Fruit fly (Drosophila melanogaster) whole organism, embryonic: ENCODE measurements around the gene CG43915.
A peak's percentile ranks its signal among the peaks of the same experiment; 100 is the strongest.

Source experiments
- CG5245 ChIP-seq: fragments of 200-800 bp; sonication (Bioruptor generic); optimal IDR thresholded peaks from 3 replicates; lab custom pipeline; 2016; ENCODE audit warnings: missing biosample characterization, missing genetic modification characterization
- CG6254 ChIP-seq: fragments of 200-800 bp; sonication (Bioruptor generic); optimal IDR thresholded peaks from 3 replicates; lab custom pipeline; 2017; ENCODE audit warnings: mild to moderate bottlenecking, missing biosample characterization, missing genetic modification reagents, missing genetic modification characterization
- CG7928 ChIP-seq: fragments of 200-800 bp; sonication (Bioruptor generic); optimal IDR thresholded peaks from 2 replicates; lab custom pipeline; 2017; ENCODE audit warnings: missing biosample characterization, mild to moderate bottlenecking, missing genetic modification characterization
- CG8944 ChIP-seq: fragments of 200-800 bp; sonication (Bioruptor generic); optimal IDR thresholded peaks from 3 replicates; lab custom pipeline; 2016; ENCODE audit warnings: missing biosample characterization, missing genetic modification characterization
- bcd ChIP-seq: fragments of 200-800 bp; sonication (Bioruptor generic); optimal IDR thresholded peaks from 2 replicates; lab custom pipeline; 2017; ENCODE audit warnings: missing biosample characterization, mild to moderate bottlenecking, missing genetic modification characterization
- bigmax ChIP-seq: fragments of 200-800 bp; sonication (Bioruptor generic); optimal IDR thresholded peaks from 2 replicates; lab custom pipeline; 2018; ENCODE audit warnings: missing biosample characterization, mild to moderate bottlenecking, missing genetic modification characterization
- grn ChIP-seq: fragments of 200-800 bp; sonication (Bioruptor generic); optimal IDR thresholded peaks from 3 replicates; lab custom pipeline; 2017; ENCODE audit warnings: missing biosample characterization, missing genetic modification characterization
- inv ChIP-seq: fragments of 200-800 bp; sonication (Bioruptor generic); IDR thresholded peaks from 2 replicates; pipeline ENCODE4 v1.3.6; 2022; ENCODE audit warnings: missing biosample characterization, missing genetic modification characterization; ENCODE audit not compliant: partially characterized antibody
- phol ChIP-seq: fragments of 200-800 bp; sonication (Bioruptor generic); optimal IDR thresholded peaks from 3 replicates; lab custom pipeline; 2018; ENCODE audit warnings: missing biosample characterization, mild to moderate bottlenecking, missing genetic modification characterization, moderate library complexity
- run ChIP-seq: fragments of 200-800 bp; sonication (Bioruptor generic); optimal IDR thresholded peaks from 3 replicates; lab custom pipeline; 2018; ENCODE audit warnings: missing biosample characterization, mild to moderate bottlenecking, missing genetic modification characterization
- sens-2 ChIP-seq: fragments of 200-800 bp; sonication (Bioruptor generic); IDR thresholded peaks from 2 replicates; pipeline ENCODE4 v1.3.6; 2022; ENCODE audit warnings: missing biosample characterization, missing genetic modification characterization
- sim ChIP-seq: fragments of 200-800 bp; sonication (Bioruptor generic); IDR thresholded peaks from 2 replicates; pipeline ENCODE4 v1.3.6; 2022; ENCODE audit warnings: missing biosample characterization, missing genetic modification characterization
- trh ChIP-seq: fragments of 200-800 bp; sonication (Bioruptor generic); optimal IDR thresholded peaks from 2 replicates; lab custom pipeline; 2016; ENCODE audit warnings: missing biosample characterization, missing genetic modification characterization
- zfh1 ChIP-seq: fragments of 200-800 bp; sonication (Bioruptor generic); IDR thresholded peaks from 3 replicates; pipeline ENCODE4 v1.3.6; 2022; ENCODE audit warnings: missing biosample characterization, missing genetic modification characterization

dm6 chr3L:4021260-4021831, 48.6 kb downstream of the CG43915 start, which contains the start of gene Mul1:
- TF ChIP-seq CG7928 = no peak
- TF ChIP-seq grn = no peak
- no peak for TF ChIP-seq zfh1 (GFP tag; lab: Robert Waterston, UW)
- no peak for TF ChIP-seq phol (tag; lab: Kevin White, UChicago)
- no peak for TF ChIP-seq run
- TF ChIP-seq CG6254 (GFP tag; lab: Kevin White, UChicago) = peak; percentile 36
- no peak for TF ChIP-seq bigmax (GFP tag; lab: Kevin White, UChicago)
- TF ChIP-seq CG5245 (GFP tag; lab: Kevin White, UChicago) = no peak
- no peak for TF ChIP-seq sim (GFP tag; lab: Robert Waterston, UW)
- TF ChIP-seq trh = no peak
- TF ChIP-seq sens-2 (GFP tag; lab: Robert Waterston, UW) = no peak
- no peak for TF ChIP-seq inv (GFP tag; lab: Robert Waterston, UW)
- TF ChIP-seq bcd (GFP tag; lab: Kevin White, UChicago) = no peak
- TF ChIP-seq CG8944 (GFP tag; lab: Kevin White, UChicago) = no peak
